Worm (Caenorhabditis elegans) whole organism, L4 larva: ENCODE data around the gene sri-65.

Source experiments
- D1046.2 ChIP-seq: fragments of 200-800 bp; sonication (Bioruptor generic); IDR thresholded peaks from 2 replicates; pipeline ENCODE4 v1.3.6; 2022; ENCODE audit warnings: missing genetic modification characterization, missing compliant biosample characterization
- F10B5.3 ChIP-seq: sonication (generic microtip); optimal IDR thresholded peaks from 2 replicates; lab custom pipeline; 2016; ENCODE audit warnings: mild to moderate bottlenecking, missing genetic modification characterization, missing compliant biosample characterization
- F26F4.8 ChIP-seq: fragments of 200-800 bp; sonication (Bioruptor generic); conservative IDR thresholded peaks from 2 replicates; pipeline ENCODE4 v1.3.6; 2022; ENCODE audit warnings: missing genetic modification characterization, missing compliant biosample characterization
- F44E2.7 ChIP-seq: fragments of 200-800 bp; sonication (Bioruptor generic); IDR thresholded peaks from 2 replicates; pipeline ENCODE4 v2.1.2; 2022; ENCODE audit warnings: missing genetic modification characterization, missing compliant biosample characterization
- R02D3.7 ChIP-seq: fragments of 150-350 bp; sonication (generic microtip); optimal IDR thresholded peaks from 3 replicates; lab custom pipeline; 2014; ENCODE audit warnings: missing biosample characterization, missing genetic modification characterization
- Y75B8A.6 ChIP-seq: fragments of 200-800 bp; sonication (Bioruptor generic); IDR thresholded peaks from 2 replicates; pipeline ENCODE4 v1.3.6; 2022; ENCODE audit warnings: missing genetic modification reagents, missing genetic modification characterization, missing compliant biosample characterization
- aha-1 ChIP-seq: fragments of 150-350 bp; peaks from one replicate; lab custom pipeline; 2014; ENCODE audit warnings: missing biosample characterization, missing genetic modification characterization
- aly-2 ChIP-seq: sonication (generic microtip); optimal IDR thresholded peaks from 2 replicates; lab custom pipeline; 2018; ENCODE audit warnings: missing biosample characterization, missing genetic modification characterization
- attf-4 ChIP-seq: sonication (generic microtip); optimal IDR thresholded peaks from 3 replicates; lab custom pipeline; 2017; ENCODE audit warnings: missing biosample characterization, missing genetic modification characterization
- ceh-20 ChIP-seq: fragments of 200-800 bp; sonication (Bioruptor generic); IDR thresholded peaks from 2 replicates; pipeline ENCODE4 v1.3.6; 2022; ENCODE audit warnings: missing genetic modification reagents, missing genetic modification characterization, missing compliant biosample characterization
- ceh-44 ChIP-seq: fragments of 200-800 bp; sonication (Bioruptor generic); IDR thresholded peaks from 2 replicates; pipeline ENCODE4 v1.3.6; 2022; ENCODE audit warnings: missing genetic modification reagents, missing genetic modification characterization, missing compliant biosample characterization
- ceh-62 ChIP-seq: sonication (generic microtip); optimal IDR thresholded peaks from 2 replicates; lab custom pipeline; 2017; ENCODE audit warnings: missing biosample characterization, missing genetic modification characterization
- daf-8 ChIP-seq: fragments of 200-800 bp; sonication (Bioruptor generic); IDR thresholded peaks from 2 replicates; pipeline ENCODE4 v1.3.6; 2022; ENCODE audit warnings: missing genetic modification characterization, missing compliant biosample characterization
- dmd-6 ChIP-seq: fragments of 200-800 bp; sonication (Bioruptor generic); IDR thresholded peaks from 2 replicates; pipeline ENCODE4 v1.3.6; 2022; ENCODE audit warnings: missing genetic modification reagents, missing genetic modification characterization, missing compliant biosample characterization
- dmd-8 ChIP-seq: fragments of 200-800 bp; sonication (Bioruptor generic); IDR thresholded peaks from 2 replicates; pipeline ENCODE4 v1.3.6; 2022; ENCODE audit warnings: missing genetic modification characterization, missing compliant biosample characterization
- duxl-1 ChIP-seq: sonication (generic microtip); optimal IDR thresholded peaks from 2 replicates; lab custom pipeline; 2016; ENCODE audit warnings: mild to moderate bottlenecking, missing genetic modification characterization, moderate library complexity, missing compliant biosample characterization; ENCODE audit not compliant: poor library complexity
- fkh-10 ChIP-seq: fragments of 150-350 bp; optimal IDR thresholded peaks from 2 replicates; lab custom pipeline; 2014; ENCODE audit warnings: missing biosample characterization, missing genetic modification reagents, missing genetic modification characterization
- fos-1 ChIP-seq: fragments of 150-350 bp; optimal IDR thresholded peaks from 2 replicates; lab custom pipeline; 2014; ENCODE audit warnings: missing biosample characterization, missing genetic modification characterization
- hlh-30 ChIP-seq: sonication (generic microtip); optimal IDR thresholded peaks from 2 replicates; lab custom pipeline; 2017; ENCODE audit warnings: antibody characterized with exemption, mild to moderate bottlenecking, missing genetic modification characterization, missing compliant biosample characterization; ENCODE audit not compliant: insufficient read depth
- lin-15B ChIP-seq: fragments of 150-350 bp; sonication (generic microtip); optimal IDR thresholded peaks from 3 replicates; lab custom pipeline; 2014; ENCODE audit warnings: missing biosample characterization, missing genetic modification characterization
- mes-2 ChIP-seq: sonication (generic microtip); optimal IDR thresholded peaks from 2 replicates; lab custom pipeline; 2016; ENCODE audit warnings: missing genotype, mild to moderate bottlenecking, missing genetic modification characterization, missing compliant biosample characterization; ENCODE audit not compliant: poor library complexity, severe bottlenecking
- nhr-10 ChIP-seq: fragments of 150-350 bp; optimal IDR thresholded peaks from 2 replicates; lab custom pipeline; 2014; ENCODE audit warnings: missing biosample characterization, missing genetic modification characterization
- nhr-102 ChIP-seq: sonication (generic microtip); optimal IDR thresholded peaks from 2 replicates; lab custom pipeline; 2016; ENCODE audit warnings: mild to moderate bottlenecking, missing genetic modification characterization, moderate library complexity, missing compliant biosample characterization
- nhr-111 ChIP-seq: fragments of 200-800 bp; sonication (Bioruptor generic); optimal IDR thresholded peaks from 2 replicates; lab custom pipeline; 2018; ENCODE audit warnings: mild to moderate bottlenecking, missing genetic modification characterization, missing compliant biosample characterization
- nhr-237 ChIP-seq: sonication (generic microtip); optimal IDR thresholded peaks from 2 replicates; lab custom pipeline; 2017; ENCODE audit warnings: missing biosample characterization, missing genetic modification characterization
- nhr-28 ChIP-seq: fragments of 150-350 bp; optimal IDR thresholded peaks from 2 replicates; lab custom pipeline; 2014; ENCODE audit warnings: missing biosample characterization, missing genetic modification characterization
- nhr-48 ChIP-seq: sonication (generic microtip); optimal IDR thresholded peaks from 2 replicates; lab custom pipeline; 2016; ENCODE audit warnings: mild to moderate bottlenecking, missing genetic modification characterization, missing compliant biosample characterization
- pha-4 ChIP-seq, 2 experiments: fragments of 150-350 bp in 1 of 2; fragments of 200-800 bp in 1 of 2; sonication (Bioruptor generic) in 1 of 2; IDR thresholded peaks in 1 of 2; optimal IDR thresholded peaks in 1 of 2; 2 replicates each; pipeline versions ENCODE4 v1.3.6 to Lab custom; 2014 to 2022; ENCODE audit warnings: missing genetic modification characterization in 2 of 2, missing genetic modification reagents in 2 of 2, missing biosample characterization in 1 of 2, missing compliant biosample characterization in 1 of 2
- php-3 ChIP-seq: fragments of 200-800 bp; sonication (Bioruptor generic); IDR thresholded peaks from 2 replicates; pipeline ENCODE4 v1.3.6; 2022; ENCODE audit warnings: missing genetic modification reagents, missing genetic modification characterization, missing compliant biosample characterization
- saeg-2 ChIP-seq: fragments of 200-800 bp; sonication (Bioruptor generic); IDR thresholded peaks from 2 replicates; pipeline ENCODE4 v1.3.6; 2022; ENCODE audit warnings: missing genetic modification reagents, missing genetic modification characterization, missing compliant biosample characterization
- sdz-12 ChIP-seq: fragments of 200-800 bp; sonication (Bioruptor generic); optimal IDR thresholded peaks from 2 replicates; lab custom pipeline; 2018; ENCODE audit warnings: mild to moderate bottlenecking, missing genetic modification characterization, missing compliant biosample characterization
- skn-1 ChIP-seq: fragments of 150-350 bp; optimal IDR thresholded peaks from 2 replicates; lab custom pipeline; 2014; ENCODE audit warnings: missing biosample characterization, missing genetic modification characterization
- unc-130 ChIP-seq: sonication (generic microtip); optimal IDR thresholded peaks from 2 replicates; lab custom pipeline; 2016; ENCODE audit warnings: missing genetic modification reagents, missing genetic modification characterization, missing compliant biosample characterization
- unc-62 ChIP-seq, 3 experiments: fragments of 150-350 bp in 1 of 3; sonication (generic microtip); optimal IDR thresholded peaks in 2 of 3; peaks in 1 of 3; 1 replicate in 1 of 3; 2 replicates in 2 of 3; lab custom pipeline; 2014 to 2017; ENCODE audit warnings: missing biosample characterization in 3 of 3, missing genetic modification characterization in 3 of 3, missing genetic modification reagents in 3 of 3, missing genotype in 1 of 3
- vab-7 ChIP-seq: fragments of 200-800 bp; sonication (Bioruptor generic); IDR thresholded peaks from 2 replicates; pipeline ENCODE4 v1.3.6; 2022; ENCODE audit warnings: missing genetic modification reagents, missing genetic modification characterization, missing compliant biosample characterization
- zag-1 ChIP-seq: fragments of 150-350 bp; optimal IDR thresholded peaks from 2 replicates; lab custom pipeline; 2014; ENCODE audit warnings: missing biosample characterization, missing genetic modification characterization
- zip-2 ChIP-seq: fragments of 150-350 bp; optimal IDR thresholded peaks from 2 replicates; lab custom pipeline; 2014; ENCODE audit warnings: missing biosample characterization, missing genetic modification characterization

The sri-65 gene

DNA sequence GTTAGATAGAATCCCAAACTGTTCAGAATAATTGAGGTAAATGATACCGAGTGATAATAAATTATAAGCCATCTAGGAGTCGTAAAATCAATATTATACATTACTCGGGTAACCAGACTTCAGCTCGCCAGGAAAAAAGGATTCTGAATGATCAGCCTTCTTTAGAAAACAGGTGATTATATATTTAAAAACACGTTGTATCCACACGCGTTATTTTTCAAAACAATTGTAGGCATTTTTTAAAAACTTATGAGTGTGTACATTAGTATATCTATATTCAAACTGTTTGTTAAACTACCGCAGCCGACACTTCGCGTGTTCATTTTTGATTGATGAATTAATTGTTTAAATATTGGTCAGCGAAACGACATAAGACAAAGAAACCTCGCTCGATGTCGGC is at the start of gene sri-65:
sri-65 (minus strand) TSS at position 101 of the 400 bp plus-strand sequence.
- no peak for TF ChIP-seq saeg-2 (GFP tag; lab: Robert Waterston, UW)
- TF ChIP-seq duxl-1: no peak
- TF ChIP-seq lin-15B (tag; lab: Kevin White, UChicago): no peak
- TF ChIP-seq unc-62 (GFP tag; optimal IDR thresholded peaks at IDR 0.05 in 1 of 2; lab: Kevin White, UChicago): peak in 1 of 2 experiments; percentile 62
- TF ChIP-seq unc-62 (tag; optimal IDR thresholded peaks at IDR 0.05; lab: Kevin White, UChicago): no peak

DNA sequence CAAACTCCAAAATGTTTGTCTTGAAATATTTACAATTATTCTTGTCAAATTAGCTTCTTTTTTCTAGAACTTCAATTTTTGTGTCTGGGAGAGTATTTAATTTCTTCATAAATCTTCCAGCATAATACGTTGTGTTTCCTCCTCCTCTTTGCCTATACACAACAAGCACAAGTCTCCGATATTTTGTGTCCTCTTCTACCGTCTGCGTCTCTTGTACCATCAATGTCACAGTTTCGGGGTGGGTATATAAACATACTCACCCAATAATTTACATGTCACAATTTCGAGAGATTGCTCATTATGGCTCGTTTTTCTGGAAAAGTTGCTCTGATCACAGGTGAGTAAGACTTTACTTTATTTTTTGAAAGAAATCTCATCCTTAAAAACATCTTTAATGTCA is 49.4 kb upstream of the sri-65 start, which contains the start of gene F26D2.15:
F26D2.15 (plus strand) TSS at position 301 of the 400 bp plus-strand sequence.
- TF ChIP-seq F10B5.3 (tag; lab: Kevin White, UChicago): no peak
- TF ChIP-seq unc-62 (GFP tag; optimal IDR thresholded peaks at IDR 0.05 in 1 of 2; lab: Kevin White, UChicago): peak in 1 of 2 experiments; percentile 72
- no peak for TF ChIP-seq unc-62 (tag; optimal IDR thresholded peaks at IDR 0.05; lab: Kevin White, UChicago)

ce11 chrV:16435510-16435909 is 47.3 kb upstream of the sri-65 start, which contains the start of the genes F26D2.13 and F26D2.14:
TSS of gene F26D2.13 (minus strand) at chrV:16435610.
TSS of gene F26D2.14 (plus strand) at chrV:16435855.
- no peak for TF ChIP-seq ceh-62 (tag; lab: Kevin White, UChicago)
- peak; percentile 82 for TF ChIP-seq aha-1 (tag; lab: Kevin White, UChicago)
- TF ChIP-seq, all 104 proteins: peak for 1

DNA sequence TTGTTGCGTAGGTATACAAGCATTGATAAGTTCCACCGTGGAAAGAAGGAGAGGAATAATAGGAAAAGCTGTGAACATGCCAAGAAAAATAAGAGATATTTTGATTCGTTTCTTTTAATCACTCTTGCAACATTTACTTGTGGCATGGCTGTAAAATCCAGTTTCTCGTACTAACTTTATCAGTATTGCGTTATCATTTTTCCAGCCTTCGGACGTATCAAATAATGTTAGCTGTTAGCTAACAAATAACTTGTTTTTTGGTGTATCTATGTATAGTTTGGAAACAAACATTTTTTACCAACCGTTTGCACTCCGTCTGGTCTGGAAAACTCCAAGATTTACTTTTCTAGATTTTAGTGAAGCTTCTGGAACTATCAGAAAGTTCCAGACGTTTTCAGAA is 45.3 kb upstream of the sri-65 start, which contains the start of gene clec-234:
clec-234 (minus strand) TSS at position 101 of the 400 bp plus-strand sequence.
- TF ChIP-seq F10B5.3 (tag; lab: Kevin White, UChicago) (no peak), fos-1 (no peak), nhr-111 (GFP tag; lab: Kevin White, UChicago) (no peak)
- TF ChIP-seq, all 104 proteins: peak for 0

ce11 chrV:16429940-16430339 is 41.8 kb upstream of the sri-65 start, which contains the start of gene str-73:
TSS of gene str-73 (plus strand) at chrV:16430240.
- TF ChIP-seq ceh-44 (GFP tag; lab: Robert Waterston, UW) (no peak), aly-2 (tag; lab: Kevin White, UChicago) (no peak), Y75B8A.6 (GFP tag; lab: Robert Waterston, UW) (no peak), F10B5.3 (tag; lab: Kevin White, UChicago) (no peak), skn-1 (no peak), nhr-237 (tag; lab: Kevin White, UChicago) (no peak), php-3 (GFP tag; lab: Robert Waterston, UW) (no peak), nhr-28 (tag; lab: Kevin White, UChicago) (no peak), D1046.2 (GFP tag; lab: Robert Waterston, UW) (no peak), F44E2.7 (GFP tag; lab: Robert Waterston, UW) (no peak), zip-2 (no peak), hlh-30 (no peak), dmd-6 (GFP tag; lab: Robert Waterston, UW) (no peak), sdz-12 (GFP tag; lab: Kevin White, UChicago) (no peak), nhr-10 (tag; lab: Kevin White, UChicago) (no peak), dmd-8 (no peak), zag-1 (tag; lab: Kevin White, UChicago) (no peak)

DNA sequence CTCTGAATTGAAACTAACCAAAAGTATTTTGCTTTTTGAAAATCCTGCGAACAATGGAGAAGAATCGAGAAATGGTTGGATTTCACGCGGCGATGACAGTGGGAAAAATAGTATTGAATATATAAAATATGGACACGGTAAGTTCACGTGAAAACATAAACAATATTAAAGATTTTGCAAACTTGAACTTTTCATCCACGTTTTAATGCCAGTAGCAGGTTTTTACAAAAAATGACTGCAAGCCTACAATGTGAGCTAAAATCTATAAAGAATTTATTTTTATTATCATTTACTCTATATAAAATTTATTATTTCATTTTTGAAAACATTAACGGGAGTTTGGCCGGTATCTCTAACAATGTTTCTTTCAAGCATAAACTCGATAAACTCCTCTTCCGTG is 41.3 kb upstream of the sri-65 start, which contains the start of gene F26D2.10:
F26D2.10 (minus strand) TSS at position 101 of the 400 bp plus-strand sequence.
- TF ChIP-seq nhr-102 (no peak), attf-4 (tag; lab: Kevin White, UChicago) (no peak), nhr-10 (tag; lab: Kevin White, UChicago) (no peak), hlh-30 (no peak), pha-4 (GFP tag; IDR thresholded peaks at IDR 0.05; lab: Robert Waterston, UW) (no peak), pha-4 (tag; optimal IDR thresholded peaks at IDR 0.05; lab: Kevin White, UChicago) (no peak), duxl-1 (no peak), R02D3.7 (tag; lab: Kevin White, UChicago) (no peak), mes-2 (tag; lab: Kevin White, UChicago) (no peak), daf-8 (GFP tag; lab: Robert Waterston, UW) (no peak), nhr-48 (no peak), vab-7 (GFP tag; lab: Robert Waterston, UW) (no peak), sdz-12 (GFP tag; lab: Kevin White, UChicago) (no peak), fkh-10 (GFP tag; lab: Kevin White, UChicago) (no peak), ceh-20 (GFP tag; lab: Robert Waterston, UW) (no peak), php-3 (GFP tag; lab: Robert Waterston, UW) (no peak), unc-130 (no peak), F26F4.8 (GFP tag; lab: Robert Waterston, UW) (no peak)
- TF ChIP-seq, all 104 proteins: peak for 0
